Worm (Caenorhabditis elegans) whole organism, L4 larva: Measurements from ENCODE around the gene C53B7.3.

Experiments used
- D1046.2 ChIP-seq: fragments of 200-800 bp; sonication (Bioruptor generic); IDR thresholded peaks from 2 replicates; pipeline ENCODE4 v1.3.6; 2022; ENCODE audit warnings: missing genetic modification characterization, missing compliant biosample characterization
- F10B5.3 ChIP-seq: sonication (generic microtip); optimal IDR thresholded peaks from 2 replicates; lab custom pipeline; 2016; ENCODE audit warnings: mild to moderate bottlenecking, missing genetic modification characterization, missing compliant biosample characterization
- F26F4.8 ChIP-seq: fragments of 200-800 bp; sonication (Bioruptor generic); conservative IDR thresholded peaks from 2 replicates; pipeline ENCODE4 v1.3.6; 2022; ENCODE audit warnings: missing genetic modification characterization, missing compliant biosample characterization
- R02D3.7 ChIP-seq: fragments of 150-350 bp; sonication (generic microtip); optimal IDR thresholded peaks from 3 replicates; lab custom pipeline; 2014; ENCODE audit warnings: missing biosample characterization, missing genetic modification characterization
- T26A8.4 ChIP-seq: fragments of 200-800 bp; sonication (Bioruptor generic); IDR thresholded peaks from 2 replicates; pipeline ENCODE4 v1.3.6; 2022; ENCODE audit warnings: missing genetic modification characterization, missing compliant biosample characterization
- Y105C5A.15 ChIP-seq: fragments of 200-800 bp; sonication (Bioruptor generic); IDR thresholded peaks from 2 replicates; pipeline ENCODE4 v1.3.6; 2022; ENCODE audit warnings: missing genetic modification characterization, missing compliant biosample characterization
- Y75B8A.6 ChIP-seq: fragments of 200-800 bp; sonication (Bioruptor generic); IDR thresholded peaks from 2 replicates; pipeline ENCODE4 v1.3.6; 2022; ENCODE audit warnings: missing genetic modification reagents, missing genetic modification characterization, missing compliant biosample characterization
- aha-1 ChIP-seq: fragments of 150-350 bp; peaks from one replicate; lab custom pipeline; 2014; ENCODE audit warnings: missing biosample characterization, missing genetic modification characterization
- arid-1 ChIP-seq: fragments of 200-800 bp; sonication (Bioruptor generic); conservative IDR thresholded peaks from 2 replicates; pipeline ENCODE4 v1.3.6; 2022; ENCODE audit warnings: missing genetic modification reagents, missing genetic modification characterization, missing compliant biosample characterization
- ceh-28 ChIP-seq: fragments of 150-350 bp; optimal IDR thresholded peaks from 2 replicates; lab custom pipeline; 2014; ENCODE audit warnings: missing biosample characterization, missing genetic modification reagents, missing genetic modification characterization
- ceh-32 ChIP-seq: sonication (generic microtip); optimal IDR thresholded peaks from 2 replicates; lab custom pipeline; 2016; ENCODE audit warnings: mild to moderate bottlenecking, missing genetic modification characterization, missing compliant biosample characterization; ENCODE audit not compliant: poor library complexity
- ceh-62 ChIP-seq: sonication (generic microtip); optimal IDR thresholded peaks from 2 replicates; lab custom pipeline; 2017; ENCODE audit warnings: missing biosample characterization, missing genetic modification characterization
- ces-1 ChIP-seq: fragments of 150-350 bp; sonication (generic microtip); optimal IDR thresholded peaks from 4 replicates; lab custom pipeline; 2014; ENCODE audit warnings: missing biosample characterization, missing genetic modification reagents, missing genetic modification characterization
- cey-2 ChIP-seq: sonication (generic microtip); optimal IDR thresholded peaks from 3 replicates; lab custom pipeline; 2017; ENCODE audit warnings: missing genetic modification characterization, mild to moderate bottlenecking, missing compliant biosample characterization, antibody characterized with exemption, borderline replicate concordance; ENCODE audit not compliant: insufficient read depth
- ctbp-1 ChIP-seq: fragments of 200-800 bp; sonication (Bioruptor generic); IDR thresholded peaks from 2 replicates; pipeline ENCODE4 v1.3.6; 2022; ENCODE audit warnings: missing genetic modification reagents, missing genetic modification characterization, missing compliant biosample characterization
- daf-8 ChIP-seq: fragments of 200-800 bp; sonication (Bioruptor generic); IDR thresholded peaks from 2 replicates; pipeline ENCODE4 v1.3.6; 2022; ENCODE audit warnings: missing genetic modification characterization, missing compliant biosample characterization
- dmd-6 ChIP-seq: fragments of 200-800 bp; sonication (Bioruptor generic); IDR thresholded peaks from 2 replicates; pipeline ENCODE4 v1.3.6; 2022; ENCODE audit warnings: missing genetic modification reagents, missing genetic modification characterization, missing compliant biosample characterization
- dmd-8 ChIP-seq: fragments of 200-800 bp; sonication (Bioruptor generic); IDR thresholded peaks from 2 replicates; pipeline ENCODE4 v1.3.6; 2022; ENCODE audit warnings: missing genetic modification characterization, missing compliant biosample characterization
- gei-8 ChIP-seq: fragments of 200-800 bp; sonication (Bioruptor generic); optimal IDR thresholded peaks from 2 replicates; lab custom pipeline; 2018; ENCODE audit warnings: mild to moderate bottlenecking, missing genetic modification characterization, missing compliant biosample characterization
- hif-1 ChIP-seq, 2 experiments: sonication (generic microtip); optimal IDR thresholded peaks; 2 replicates each; lab custom pipeline; 2016 to 2017; ENCODE audit warnings: missing compliant biosample characterization in 2 of 2, missing genetic modification characterization in 2 of 2, missing genetic modification reagents in 2 of 2, missing genotype in 2 of 2, mild to moderate bottlenecking in 1 of 2
- hlh-30 ChIP-seq: sonication (generic microtip); optimal IDR thresholded peaks from 2 replicates; lab custom pipeline; 2017; ENCODE audit warnings: antibody characterized with exemption, mild to moderate bottlenecking, missing genetic modification characterization, missing compliant biosample characterization; ENCODE audit not compliant: insufficient read depth
- lin-13 ChIP-seq: fragments of 150-350 bp; optimal IDR thresholded peaks from 2 replicates; lab custom pipeline; 2014; ENCODE audit warnings: missing biosample characterization, missing genetic modification reagents, missing genetic modification characterization
- lin-29 ChIP-seq: fragments of 200-800 bp; sonication (Bioruptor generic); IDR thresholded peaks from 2 replicates; pipeline ENCODE4 v1.3.6; 2022; ENCODE audit warnings: missing genetic modification reagents, missing genetic modification characterization, missing compliant biosample characterization
- lin-38 ChIP-seq: fragments of 200-800 bp; sonication (Bioruptor generic); IDR thresholded peaks from 2 replicates; pipeline ENCODE4 v1.3.6; 2022; ENCODE audit warnings: missing genetic modification reagents, missing genetic modification characterization, missing compliant biosample characterization
- lin-39 ChIP-seq: fragments of 150-350 bp; optimal IDR thresholded peaks from 2 replicates; lab custom pipeline; 2014; ENCODE audit warnings: missing biosample characterization, missing genetic modification reagents, missing genetic modification characterization
- madf-5 ChIP-seq, 2 experiments: fragments of 200-800 bp; sonication (Bioruptor generic); IDR thresholded peaks; 2 replicates each; pipeline ENCODE4 v1.3.6; 2022; ENCODE audit warnings: missing compliant biosample characterization in 2 of 2, missing genetic modification characterization in 2 of 2
- mxl-2 ChIP-seq: fragments of 200-800 bp; sonication (Bioruptor generic); conservative IDR thresholded peaks from 2 replicates; pipeline ENCODE4 v1.3.6; 2022; ENCODE audit warnings: missing genetic modification reagents, missing genetic modification characterization, missing compliant biosample characterization
- mxl-3 ChIP-seq: fragments of 200-800 bp; sonication (Bioruptor generic); optimal IDR thresholded peaks from 2 replicates; lab custom pipeline; 2018; ENCODE audit warnings: mild to moderate bottlenecking, missing genetic modification characterization, missing compliant biosample characterization
- nhr-10 ChIP-seq: fragments of 150-350 bp; optimal IDR thresholded peaks from 2 replicates; lab custom pipeline; 2014; ENCODE audit warnings: missing biosample characterization, missing genetic modification characterization
- nhr-102 ChIP-seq: sonication (generic microtip); optimal IDR thresholded peaks from 2 replicates; lab custom pipeline; 2016; ENCODE audit warnings: mild to moderate bottlenecking, missing genetic modification characterization, moderate library complexity, missing compliant biosample characterization
- nhr-11 ChIP-seq: fragments of 150-350 bp; optimal IDR thresholded peaks from 2 replicates; lab custom pipeline; 2014; ENCODE audit warnings: missing biosample characterization, missing genetic modification characterization
- nhr-237 ChIP-seq: sonication (generic microtip); optimal IDR thresholded peaks from 2 replicates; lab custom pipeline; 2017; ENCODE audit warnings: missing biosample characterization, missing genetic modification characterization
- nhr-25 ChIP-seq: sonication (generic microtip); optimal IDR thresholded peaks from 2 replicates; lab custom pipeline; 2017; ENCODE audit warnings: missing genetic modification characterization, mild to moderate bottlenecking, missing compliant biosample characterization, antibody characterized with exemption, moderate library complexity, borderline replicate concordance; ENCODE audit not compliant: insufficient read depth
- nhr-28 ChIP-seq: fragments of 150-350 bp; optimal IDR thresholded peaks from 2 replicates; lab custom pipeline; 2014; ENCODE audit warnings: missing biosample characterization, missing genetic modification characterization
- nhr-42 ChIP-seq: fragments of 200-800 bp; sonication (Bioruptor generic); IDR thresholded peaks from 2 replicates; pipeline ENCODE4 v1.3.6; 2022; ENCODE audit warnings: missing genetic modification characterization, missing compliant biosample characterization
- nhr-48 ChIP-seq: sonication (generic microtip); optimal IDR thresholded peaks from 2 replicates; lab custom pipeline; 2016; ENCODE audit warnings: mild to moderate bottlenecking, missing genetic modification characterization, missing compliant biosample characterization
- nhr-76 ChIP-seq: fragments of 150-350 bp; optimal IDR thresholded peaks from 2 replicates; lab custom pipeline; 2014; ENCODE audit warnings: missing biosample characterization, missing genetic modification characterization
- nhr-77 ChIP-seq: fragments of 150-350 bp; optimal IDR thresholded peaks from 2 replicates; lab custom pipeline; 2014; ENCODE audit warnings: missing biosample characterization, missing genetic modification characterization
- pha-4 ChIP-seq, 2 experiments: fragments of 150-350 bp in 1 of 2; fragments of 200-800 bp in 1 of 2; sonication (Bioruptor generic) in 1 of 2; IDR thresholded peaks in 1 of 2; optimal IDR thresholded peaks in 1 of 2; 2 replicates each; pipeline versions ENCODE4 v1.3.6 to Lab custom; 2014 to 2022; ENCODE audit warnings: missing genetic modification characterization in 2 of 2, missing genetic modification reagents in 2 of 2, missing biosample characterization in 1 of 2, missing compliant biosample characterization in 1 of 2
- php-3 ChIP-seq: fragments of 200-800 bp; sonication (Bioruptor generic); IDR thresholded peaks from 2 replicates; pipeline ENCODE4 v1.3.6; 2022; ENCODE audit warnings: missing genetic modification reagents, missing genetic modification characterization, missing compliant biosample characterization
- pqm-1 ChIP-seq: sonication (generic microtip); optimal IDR thresholded peaks from 2 replicates; lab custom pipeline; 2017; ENCODE audit warnings: missing biosample characterization, missing genetic modification characterization
- rbr-2 ChIP-seq: sonication (generic microtip); optimal IDR thresholded peaks from 2 replicates; lab custom pipeline; 2016; ENCODE audit warnings: missing genotype, missing genetic modification characterization, missing compliant biosample characterization
- set-16 ChIP-seq: fragments of 200-800 bp; sonication (Bioruptor generic); IDR thresholded peaks from 2 replicates; pipeline ENCODE4 v1.3.6; 2022; ENCODE audit warnings: missing genetic modification reagents, missing genetic modification characterization, missing compliant biosample characterization
- skn-1 ChIP-seq: fragments of 150-350 bp; optimal IDR thresholded peaks from 2 replicates; lab custom pipeline; 2014; ENCODE audit warnings: missing biosample characterization, missing genetic modification characterization
- tra-1 ChIP-seq: fragments of 200-800 bp; sonication (Bioruptor generic); IDR thresholded peaks from 2 replicates; pipeline ENCODE4 v1.3.6; 2022; ENCODE audit warnings: missing genetic modification reagents, missing genetic modification characterization, missing compliant biosample characterization
- unc-39 ChIP-seq: sonication (generic microtip); optimal IDR thresholded peaks from 2 replicates; lab custom pipeline; 2017; ENCODE audit warnings: missing biosample characterization, missing genetic modification characterization
- vab-7 ChIP-seq: fragments of 200-800 bp; sonication (Bioruptor generic); IDR thresholded peaks from 2 replicates; pipeline ENCODE4 v1.3.6; 2022; ENCODE audit warnings: missing genetic modification reagents, missing genetic modification characterization, missing compliant biosample characterization
- zip-11 ChIP-seq: fragments of 200-800 bp; sonication (Bioruptor generic); IDR thresholded peaks from 2 replicates; pipeline ENCODE4 v1.3.6; 2022; ENCODE audit warnings: missing genetic modification characterization, missing compliant biosample characterization

The C53B7.3 gene

DNA sequence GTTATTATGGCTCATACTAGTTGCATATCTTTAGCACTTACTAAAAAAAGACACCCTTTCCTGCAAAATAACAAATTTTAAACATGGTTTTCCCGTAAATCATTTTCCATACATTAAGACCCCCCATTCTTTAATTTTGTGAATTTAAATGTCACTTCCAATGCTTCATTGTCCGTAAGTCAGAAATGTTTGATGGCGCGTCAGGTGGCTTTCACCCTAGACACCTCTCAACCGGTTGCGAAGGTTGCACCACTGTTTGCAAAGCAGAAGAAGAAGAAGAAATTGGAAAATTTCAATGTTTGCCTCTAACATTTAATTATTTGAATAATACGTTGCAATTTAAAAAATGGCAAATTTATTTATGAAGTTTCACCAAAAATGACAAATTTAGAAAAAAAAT is 43.0 kb upstream of the C53B7.3 start:
- TF ChIP-seq set-16 (GFP tag; lab: Robert Waterston, UW) (no peak), lin-38 (GFP tag; lab: Robert Waterston, UW) (no peak), ceh-62 (no peak), F26F4.8 (no peak)

DNA sequence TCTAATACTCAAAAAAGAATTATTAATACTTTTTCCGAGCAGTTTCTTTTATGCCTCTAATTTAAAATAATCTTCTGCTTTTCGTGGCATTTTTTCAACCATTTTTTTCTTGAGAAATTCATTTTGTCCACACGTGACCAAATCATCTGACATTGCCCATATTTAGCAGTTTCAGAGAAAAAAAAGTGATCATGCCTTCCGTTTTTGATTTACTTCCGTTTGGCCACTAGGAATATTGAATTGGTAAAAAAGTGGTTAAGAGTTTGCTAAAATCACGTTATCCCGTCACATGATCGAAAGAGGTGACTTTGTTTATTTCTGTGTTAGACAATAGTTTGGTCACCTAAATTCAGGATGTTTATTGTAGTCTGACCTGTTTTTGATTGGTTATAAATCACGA is 40.1 kb upstream of the C53B7.3 start:
- no peak for TF ChIP-seq cey-2 (tag; lab: Kevin White, UChicago)
- no peak for TF ChIP-seq daf-8 (GFP tag; lab: Robert Waterston, UW)
- no peak for TF ChIP-seq mxl-2
- no peak for TF ChIP-seq ctbp-1 (GFP tag; lab: Robert Waterston, UW)
- TF ChIP-seq lin-29 (GFP tag; lab: Robert Waterston, UW), result no peak
- no peak for TF ChIP-seq nhr-28 (tag; lab: Kevin White, UChicago)
- no peak for TF ChIP-seq nhr-42
- no peak for TF ChIP-seq D1046.2 (GFP tag; lab: Robert Waterston, UW)
- no peak for TF ChIP-seq ces-1 (GFP tag; lab: Kevin White, UChicago)
- no peak for TF ChIP-seq skn-1 (tag; lab: Kevin White, UChicago)
- TF ChIP-seq R02D3.7, result no peak
- TF ChIP-seq aha-1 (tag; lab: Kevin White, UChicago), result peak; percentile 87
- no peak for TF ChIP-seq mxl-3 (GFP tag; lab: Kevin White, UChicago)
- TF ChIP-seq ceh-32, result no peak
- TF ChIP-seq lin-38 (GFP tag; lab: Robert Waterston, UW), result no peak
- TF ChIP-seq hlh-30 (tag; lab: Kevin White, UChicago), result peak; percentile 69
- TF ChIP-seq hif-1 (tag; optimal IDR thresholded peaks at IDR 0.05; lab: Kevin White, UChicago), result peak in 1 of 2 experiments; percentile 35
- TF ChIP-seq set-16 (GFP tag; lab: Robert Waterston, UW), result no peak
- TF ChIP-seq dmd-6 (GFP tag; lab: Robert Waterston, UW), result no peak
- no peak for TF ChIP-seq zip-11 (GFP tag; lab: Robert Waterston, UW)
- no peak for TF ChIP-seq nhr-10 (tag; lab: Kevin White, UChicago)
- TF ChIP-seq php-3 (GFP tag; lab: Robert Waterston, UW), result no peak
- no peak for TF ChIP-seq nhr-102 (tag; lab: Kevin White, UChicago)
- no peak for TF ChIP-seq arid-1 (GFP tag; lab: Robert Waterston, UW)
- no peak for TF ChIP-seq ceh-28
- TF ChIP-seq, all 104 proteins: peak for 3

DNA sequence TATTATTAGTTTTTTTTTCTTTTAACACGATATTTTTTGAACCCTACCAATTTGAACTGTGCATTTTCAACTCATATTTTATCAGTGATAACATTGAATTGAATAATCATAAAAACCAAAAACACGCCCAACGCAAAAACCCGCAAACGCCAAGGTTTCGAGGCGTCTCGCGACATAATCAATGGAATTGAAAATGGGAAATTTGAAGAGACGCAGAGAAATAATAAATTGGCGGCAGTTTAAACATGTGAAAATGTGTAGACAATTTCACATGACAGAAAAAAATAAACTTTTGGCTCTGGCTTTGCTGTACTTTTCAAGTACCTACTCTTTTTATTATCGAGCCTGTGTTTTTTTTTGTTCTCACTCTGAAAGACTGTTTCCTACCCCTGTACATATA is 39.7 kb upstream of the C53B7.3 start:
- no peak for TF ChIP-seq nhr-11 (tag; lab: Kevin White, UChicago)
- TF ChIP-seq unc-39 (tag; lab: Kevin White, UChicago), result no peak
- TF ChIP-seq ceh-28, result no peak
- no peak for TF ChIP-seq Y105C5A.15 (GFP tag; lab: Robert Waterston, UW)
- TF ChIP-seq lin-39 (tag; lab: Kevin White, UChicago), result no peak
- TF ChIP-seq madf-5 (GFP tag; IDR thresholded peaks at IDR 0.05; lab: Robert Waterston, UW), result no peak
- TF ChIP-seq pqm-1, result peak; percentile 74
- no peak for TF ChIP-seq ces-1 (GFP tag; lab: Kevin White, UChicago)
- peak in 1 of 2 experiments; percentile 39 for TF ChIP-seq hif-1 (tag; optimal IDR thresholded peaks at IDR 0.05; lab: Kevin White, UChicago)
- peak; percentile 66 for TF ChIP-seq nhr-48 (tag; lab: Kevin White, UChicago)
- TF ChIP-seq ctbp-1 (GFP tag; lab: Robert Waterston, UW), result no peak
- peak; percentile 83 for TF ChIP-seq dmd-6 (GFP tag; lab: Robert Waterston, UW)
- no peak for TF ChIP-seq vab-7 (GFP tag; lab: Robert Waterston, UW)
- peak; percentile 59 for TF ChIP-seq nhr-77 (tag; lab: Kevin White, UChicago)
- TF ChIP-seq F10B5.3 (tag; lab: Kevin White, UChicago), result no peak
- no peak for TF ChIP-seq nhr-76 (tag; lab: Kevin White, UChicago)
- no peak for TF ChIP-seq nhr-237 (tag; lab: Kevin White, UChicago)
- no peak for TF ChIP-seq dmd-8 (GFP tag; lab: Robert Waterston, UW)
- TF ChIP-seq lin-13 (GFP tag; lab: Kevin White, UChicago), result peak; percentile 16
- TF ChIP-seq Y75B8A.6 (GFP tag; lab: Robert Waterston, UW), result no peak
- peak; percentile 20 for TF ChIP-seq nhr-25 (tag; lab: Kevin White, UChicago)
- no peak for TF ChIP-seq lin-29 (GFP tag; lab: Robert Waterston, UW)
- no peak for TF ChIP-seq rbr-2 (tag; lab: Kevin White, UChicago)
- TF ChIP-seq T26A8.4, result no peak
- TF ChIP-seq gei-8, result no peak
- no peak for TF ChIP-seq ceh-62
- TF ChIP-seq pha-4 (GFP tag; IDR thresholded peaks at IDR 0.05; lab: Robert Waterston, UW), result peak; percentile 23; the same call in 1 of the 2 replicates
- no peak for TF ChIP-seq pha-4 (tag; optimal IDR thresholded peaks at IDR 0.05; lab: Kevin White, UChicago)
- TF ChIP-seq tra-1 (GFP tag; lab: Robert Waterston, UW), result no peak
